Fruit fly (Drosophila melanogaster): ENCODE data around the gene CG14448.
A peak's percentile ranks its signal among the peaks of the same experiment; 100 is the strongest.

The CG14448 gene

DNA sequence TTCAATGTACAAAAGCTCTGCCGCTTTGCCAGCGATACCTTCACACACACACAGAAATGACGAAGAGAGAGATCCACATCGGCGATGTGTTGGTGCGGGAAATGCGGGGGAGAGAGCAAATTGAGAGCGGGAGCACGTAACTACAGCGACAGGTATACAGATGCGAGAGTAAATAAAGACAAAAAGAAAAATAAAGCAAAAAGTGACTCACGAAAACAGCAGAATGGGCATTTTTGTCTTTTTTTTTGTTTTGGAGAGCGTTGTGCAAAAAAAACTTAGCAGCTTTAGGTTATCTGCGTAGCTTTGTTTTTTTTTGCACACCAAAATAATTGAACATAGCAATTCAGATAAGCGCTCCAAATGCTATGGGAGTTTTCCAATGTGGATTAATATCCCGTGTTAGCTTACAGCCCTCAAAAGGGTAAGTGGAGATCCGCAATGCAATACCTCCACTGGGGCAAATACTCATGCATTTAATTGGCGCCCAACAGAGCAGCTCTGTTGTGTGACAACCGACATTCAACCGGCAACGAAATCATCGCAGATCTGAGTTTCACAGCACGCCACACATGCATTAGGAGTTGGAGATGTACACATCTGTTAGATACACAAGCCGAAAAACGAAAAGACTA lies 34.4 kb downstream of the CG14448 start (continued):
- TF ChIP-seq CG18599 (GFP tag; optimal IDR thresholded peaks at IDR 0.05) (peak; percentile 15), CG7357 (GFP tag; IDR thresholded peaks at IDR 0.05) (peak; percentile 71), CG8359 (GFP tag; optimal IDR thresholded peaks at IDR 0.05; ENCODE audit: borderline replicate concordance) (no peak), Chrac-16 (GFP tag; optimal IDR thresholded peaks at IDR 0.05) (no peak), CG12219 (GFP tag; optimal IDR thresholded peaks at IDR 0.05) (no peak), Rx (GFP tag; IDR thresholded peaks at IDR 0.05) (no peak), chinmo (GFP tag; IDR thresholded peaks at IDR 0.05; ENCODE audit: partially characterized antibody) (peak; percentile 87; the same call in 2 of the 4 replicates), CG5953 (GFP tag; IDR thresholded peaks at IDR 0.05) (no peak), CG4328 (GFP tag; optimal IDR thresholded peaks at IDR 0.05) (no peak), CG6683 (GFP tag; optimal IDR thresholded peaks at IDR 0.05) (no peak), CG15269 (tag; optimal IDR thresholded peaks at IDR 0.05) (no peak), hkb (optimal IDR thresholded peaks at IDR 0.05) (no peak), hkb (GFP tag; IDR thresholded peaks at IDR 0.05) (0 out of 2 replicates have a peak, but pooled peaks have one; percentile 16), dmrt11E (tag; optimal IDR thresholded peaks at IDR 0.05) (no peak), nom (GFP tag; optimal IDR thresholded peaks at IDR 0.05) (peak; percentile 99), CG32532 (GFP tag; IDR thresholded peaks at IDR 0.05) (peak; percentile 59; the same call in 1 of the 2 replicates), CG6175 (GFP tag; IDR thresholded peaks at IDR 0.05) (no peak), Side (GFP tag; optimal IDR thresholded peaks at IDR 0.05) (no peak), CG12769 (tag; optimal IDR thresholded peaks at IDR 0.05) (peak; percentile 28), run (tag; optimal IDR thresholded peaks at IDR 0.05) (no peak), ranshi (GFP tag; IDR thresholded peaks at IDR 0.05) (no peak), ro (GFP tag; IDR thresholded peaks at IDR 0.05) (no peak), sug (tag; optimal IDR thresholded peaks at IDR 0.05) (peak; percentile 15), CG12236 (GFP tag; optimal IDR thresholded peaks at IDR 0.05) (no peak), gro (GFP tag; optimal IDR thresholded peaks at IDR 0.05) (peak; percentile 42), CG1647 (GFP tag; optimal IDR thresholded peaks at IDR 0.05) (no peak), CG8290 (GFP tag; optimal IDR thresholded peaks at IDR 0.05) (no peak), CG8290 (tag; optimal IDR thresholded peaks at IDR 0.05) (peak in 1 of 2 experiments; percentile 51), TFAM (GFP tag; optimal IDR thresholded peaks at IDR 0.05) (no peak), CG9817 (tag; optimal IDR thresholded peaks at IDR 0.05) (no peak), CG3281 (GFP tag; optimal IDR thresholded peaks at IDR 0.05) (peak; percentile 15), Dbx (GFP tag; IDR thresholded peaks at IDR 0.05) (peak; percentile 38; the same call in 1 of the 3 replicates), CG4404 (GFP tag; IDR thresholded peaks at IDR 0.05) (no peak), CoRest (tag; optimal IDR thresholded peaks at IDR 0.05) (no peak), gsb (GFP tag; IDR thresholded peaks at IDR 0.05) (no peak), stc (GFP tag; IDR thresholded peaks at IDR 0.05) (peak; percentile 17; the same call in 1 of the 2 replicates), Fer1 (GFP tag; optimal IDR thresholded peaks at IDR 0.05) (peak; percentile 37), Deaf1 (tag; optimal IDR thresholded peaks at IDR 0.05) (peak; percentile 74), YL-1 (GFP tag; optimal IDR thresholded peaks at IDR 0.05) (peak; percentile 10), Drgx (GFP tag; IDR thresholded peaks at IDR 0.05) (peak; percentile 96), tin (GFP tag; optimal IDR thresholded peaks at IDR 0.05) (no peak), CG7987 (GFP tag; optimal IDR thresholded peaks at IDR 0.05) (peak; percentile 1), Atf6 (GFP tag; IDR thresholded peaks at IDR 0.05) (peak; percentile 46), MTF-1 (GFP tag; optimal IDR thresholded peaks at IDR 0.05; ENCODE audit: borderline replicate concordance) (peak; percentile 10), croc (GFP tag; conservative IDR thresholded peaks at IDR 0.05) (no peak), grn (GFP tag; optimal IDR thresholded peaks at IDR 0.05) (no peak), Taf1 (GFP tag; IDR thresholded peaks at IDR 0.05) (no peak), Camta (GFP tag; optimal IDR thresholded peaks at IDR 0.05) (no peak), caup (GFP tag; optimal IDR thresholded peaks at IDR 0.05; ENCODE audit: severe bottlenecking) (peak; percentile 28), cas (GFP tag; IDR thresholded peaks at IDR 0.05) (no peak), Fer3 (tag; optimal IDR thresholded peaks at IDR 0.05) (no peak)

Data from whole organism, embryonic.